Fruit fly (Drosophila melanogaster) whole organism, prepupa: ENCODE results near the gene CG32568.

Experiments
- Blimp-1 ChIP-seq: fragments of 200-800 bp; sonication (Bioruptor generic); optimal IDR thresholded peaks from 3 replicates; lab custom pipeline; 2017; ENCODE audit warnings: missing biosample characterization, missing genetic modification characterization, mild to moderate bottlenecking, moderate library complexity, missing genetic modification reagents
- CG10631 ChIP-seq: fragments of 200-800 bp; sonication (Bioruptor generic); optimal IDR thresholded peaks from 2 replicates; lab custom pipeline; 2016; ENCODE audit warnings: missing biosample characterization, missing genetic modification characterization
- CG10669 ChIP-seq: fragments of 200-800 bp; sonication (Bioruptor generic); optimal IDR thresholded peaks from 3 replicates; lab custom pipeline; 2018; ENCODE audit warnings: missing biosample characterization, mild to moderate bottlenecking, missing genetic modification characterization, moderate library complexity
- CG11762 ChIP-seq: fragments of 200-800 bp; sonication (Bioruptor generic); optimal IDR thresholded peaks from 3 replicates; lab custom pipeline; 2016; ENCODE audit warnings: missing biosample characterization, missing genetic modification characterization; ENCODE audit not compliant: insufficient read depth
- CG31627 ChIP-seq: fragments of 200-800 bp; sonication (Bioruptor generic); optimal IDR thresholded peaks from 3 replicates; lab custom pipeline; 2016; ENCODE audit warnings: missing biosample characterization, missing genetic modification characterization
- CG6276 ChIP-seq: fragments of 200-800 bp; sonication (Bioruptor generic); optimal IDR thresholded peaks from 2 replicates; lab custom pipeline; 2017; ENCODE audit warnings: missing biosample characterization, mild to moderate bottlenecking, missing genetic modification characterization
- CG7368 ChIP-seq: fragments of 200-800 bp; sonication (Bioruptor generic); optimal IDR thresholded peaks from 3 replicates; lab custom pipeline; 2016; ENCODE audit warnings: missing biosample characterization, missing genetic modification characterization
- Gug ChIP-seq: fragments of 200-800 bp; sonication (Bioruptor generic); IDR thresholded peaks from 2 replicates; pipeline ENCODE4 v1.3.6; 2022; ENCODE audit warnings: missing biosample characterization, missing genetic modification characterization
- achi ChIP-seq: fragments of 200-800 bp; sonication (Bioruptor generic); optimal IDR thresholded peaks from 3 replicates; lab custom pipeline; 2016; ENCODE audit warnings: missing biosample characterization, missing genetic modification characterization
- cyc ChIP-seq: fragments of 200-800 bp; sonication (Bioruptor generic); optimal IDR thresholded peaks from 3 replicates; lab custom pipeline; 2016; ENCODE audit warnings: missing biosample characterization, missing genetic modification characterization

DNA sequence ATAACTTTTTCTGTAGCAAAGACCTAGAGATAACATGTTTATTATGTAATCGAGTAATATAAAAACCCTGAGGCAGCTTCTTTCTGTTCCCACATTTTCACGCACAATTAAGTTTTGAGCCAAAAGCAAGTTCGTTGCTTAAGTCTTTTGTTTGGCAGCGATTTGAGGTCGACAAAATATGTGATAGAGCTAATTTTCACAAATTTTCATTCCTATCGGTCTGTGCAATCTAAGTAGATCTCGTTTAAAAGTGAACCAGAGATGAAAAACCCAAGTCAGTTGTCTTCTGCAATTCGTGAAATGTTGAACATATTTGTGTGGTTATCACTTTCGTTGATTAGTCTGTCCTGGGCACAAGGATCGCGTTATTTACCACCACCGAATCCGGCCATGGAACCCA lies 2.8 kb upstream of the CG32568 start, which contains the start of gene TwdlZ:
- TF ChIP-seq achi, result no peak
- TF ChIP-seq CG10631 (GFP tag; lab: Kevin White, UChicago), result no peak
- TF ChIP-seq cyc (GFP tag; lab: Kevin White, UChicago), result no peak
- TF ChIP-seq Blimp-1 (GFP tag; lab: Kevin White, UChicago), result no peak
- no peak for TF ChIP-seq Gug
- no peak for TF ChIP-seq CG31627 (GFP tag; lab: Kevin White, UChicago)
- no peak for TF ChIP-seq CG6276 (GFP tag; lab: Kevin White, UChicago)
- TF ChIP-seq CG11762, result no peak
- TF ChIP-seq CG10669 (GFP tag; lab: Kevin White, UChicago), result no peak
- TF ChIP-seq CG7368 (GFP tag; lab: Kevin White, UChicago), result no peak
